Worm (Caenorhabditis elegans): ENCODE measurements around the gene Y37E11B.6.

Y37E11B.6 gene

DNA sequence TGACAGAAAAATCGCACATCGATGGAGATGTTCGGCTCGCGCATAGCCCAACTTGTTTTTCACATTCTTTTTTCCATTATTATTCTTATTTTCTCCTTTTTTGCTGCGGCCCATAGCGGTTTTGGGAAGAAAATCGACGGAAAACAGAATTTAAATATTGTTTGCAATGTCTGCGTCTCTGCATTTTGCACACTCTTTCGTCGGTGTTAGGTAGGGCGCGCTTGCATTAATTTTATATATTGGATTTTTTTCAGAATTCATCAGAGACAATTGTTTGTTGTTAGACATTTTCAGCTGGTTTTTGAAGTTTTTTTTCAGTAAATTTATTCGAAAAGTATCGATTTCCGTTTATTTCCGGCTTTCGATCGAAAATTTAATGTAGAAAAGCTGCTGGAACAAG lies at the start of gene Y37E11B.6:
Y37E11B.6 (minus strand) TSS at position 181 of the 400 bp plus-strand sequence.
- TF ChIP-seq ama-1 (optimal IDR thresholded peaks at IDR 0.05) (no peak), hmbx-1 (tag; optimal IDR thresholded peaks at IDR 0.05) (no peak), tra-4 (tag; optimal IDR thresholded peaks at IDR 0.05) (no peak), tbx-37 (GFP tag; conservative IDR thresholded peaks at IDR 0.05) (no peak), scrt-1 (GFP tag; IDR thresholded peaks at IDR 0.05) (no peak), ceh-36 (tag; optimal IDR thresholded peaks at IDR 0.05) (no peak), ceh-13 (GFP tag; optimal IDR thresholded peaks at IDR 0.05) (no peak), ets-7 (tag; optimal IDR thresholded peaks at IDR 0.05) (no peak), F13C5.2 (tag; optimal IDR thresholded peaks at IDR 0.05) (no peak), hmg-4 (GFP tag; optimal IDR thresholded peaks at IDR 0.05) (no peak), B0310.2 (tag; optimal IDR thresholded peaks at IDR 0.05) (no peak), tbx-11 (GFP tag; IDR thresholded peaks at IDR 0.05) (no peak), sea-1 (GFP tag; conservative IDR thresholded peaks at IDR 0.05) (no peak), aly-1 (tag; optimal IDR thresholded peaks at IDR 0.05) (no peak), flt-1 (GFP tag; IDR thresholded peaks at IDR 0.05) (no peak)

DNA sequence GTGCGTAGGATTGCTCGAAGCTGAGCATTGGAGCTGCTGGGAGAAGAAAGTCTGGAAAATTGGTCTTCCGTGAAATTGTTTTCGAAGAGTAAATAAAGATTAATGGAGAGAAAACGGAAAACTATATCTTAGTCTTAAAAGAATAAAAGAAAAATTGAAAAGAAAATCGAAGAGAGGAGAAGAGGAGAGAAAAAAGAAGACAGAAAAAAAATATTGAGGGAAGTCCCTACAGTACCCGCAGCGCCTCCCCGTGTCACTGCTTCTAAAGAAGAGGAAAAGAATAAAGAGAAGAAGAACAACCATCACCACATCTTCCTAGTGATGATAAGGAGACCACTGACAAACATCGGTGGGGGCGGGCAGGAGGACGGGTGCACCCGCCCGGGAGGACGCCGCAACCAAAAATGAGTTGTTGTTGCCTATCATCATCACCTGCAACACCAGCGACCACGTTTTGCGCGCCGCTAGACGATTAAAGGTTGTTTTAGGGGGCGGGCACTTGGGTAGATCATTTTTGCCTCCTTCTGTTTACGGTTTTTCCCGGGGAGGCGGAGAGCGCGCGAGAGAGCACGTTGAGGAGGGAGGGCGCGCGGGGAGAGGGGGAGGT lies 49.6 kb upstream of the Y37E11B.6 start, which contains the start of gene CC8.2:
CC8.2 (minus strand) TSS at position 51 of the 607 bp plus-strand sequence.
- no peak for TF ChIP-seq ets-7 (tag; optimal IDR thresholded peaks at IDR 0.05)

DNA sequence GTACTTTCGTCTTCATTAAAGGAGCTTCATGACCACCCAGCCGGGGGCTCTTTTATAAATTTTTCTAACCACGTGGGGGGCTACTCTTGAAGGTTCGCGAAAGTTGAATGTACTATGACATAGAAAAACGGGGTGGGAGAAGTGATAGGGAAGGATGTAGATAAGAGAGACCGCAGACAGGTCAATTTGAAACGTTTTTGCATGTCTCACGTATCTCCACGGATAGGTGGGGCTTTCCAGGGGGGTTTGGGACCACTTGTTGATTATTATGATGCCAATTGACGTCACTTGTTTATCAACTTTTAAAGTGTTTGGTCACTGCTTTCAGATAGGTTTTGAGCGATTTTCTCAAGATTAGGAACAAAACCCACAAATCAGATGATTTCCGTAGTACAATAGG lies 48.4 kb upstream of the Y37E11B.6 start:
- TF ChIP-seq hmg-4 (GFP tag; optimal IDR thresholded peaks at IDR 0.05): no peak
- no peak for TF ChIP-seq flt-1 (GFP tag; IDR thresholded peaks at IDR 0.05)
- TF ChIP-seq tra-4 (tag; optimal IDR thresholded peaks at IDR 0.05): no peak
- no peak for TF ChIP-seq pes-1 (GFP tag; IDR thresholded peaks at IDR 0.05)
- no peak for TF ChIP-seq ceh-13 (GFP tag; optimal IDR thresholded peaks at IDR 0.05)
- no peak for TF ChIP-seq ets-7 (tag; optimal IDR thresholded peaks at IDR 0.05)
- TF ChIP-seq F13C5.2 (tag; optimal IDR thresholded peaks at IDR 0.05): no peak
- TF ChIP-seq ama-1 (optimal IDR thresholded peaks at IDR 0.05): no peak
- no peak for TF ChIP-seq B0310.2 (tag; optimal IDR thresholded peaks at IDR 0.05)
- TF ChIP-seq scrt-1 (GFP tag; IDR thresholded peaks at IDR 0.05): no peak
- TF ChIP-seq tbx-37 (GFP tag; conservative IDR thresholded peaks at IDR 0.05): no peak
- no peak for TF ChIP-seq tbx-11 (GFP tag; IDR thresholded peaks at IDR 0.05)
- no peak for TF ChIP-seq hmbx-1 (tag; optimal IDR thresholded peaks at IDR 0.05)
- TF ChIP-seq ceh-36 (tag; optimal IDR thresholded peaks at IDR 0.05): no peak
- TF ChIP-seq hnd-1 (tag; optimal IDR thresholded peaks at IDR 0.05): no peak

DNA sequence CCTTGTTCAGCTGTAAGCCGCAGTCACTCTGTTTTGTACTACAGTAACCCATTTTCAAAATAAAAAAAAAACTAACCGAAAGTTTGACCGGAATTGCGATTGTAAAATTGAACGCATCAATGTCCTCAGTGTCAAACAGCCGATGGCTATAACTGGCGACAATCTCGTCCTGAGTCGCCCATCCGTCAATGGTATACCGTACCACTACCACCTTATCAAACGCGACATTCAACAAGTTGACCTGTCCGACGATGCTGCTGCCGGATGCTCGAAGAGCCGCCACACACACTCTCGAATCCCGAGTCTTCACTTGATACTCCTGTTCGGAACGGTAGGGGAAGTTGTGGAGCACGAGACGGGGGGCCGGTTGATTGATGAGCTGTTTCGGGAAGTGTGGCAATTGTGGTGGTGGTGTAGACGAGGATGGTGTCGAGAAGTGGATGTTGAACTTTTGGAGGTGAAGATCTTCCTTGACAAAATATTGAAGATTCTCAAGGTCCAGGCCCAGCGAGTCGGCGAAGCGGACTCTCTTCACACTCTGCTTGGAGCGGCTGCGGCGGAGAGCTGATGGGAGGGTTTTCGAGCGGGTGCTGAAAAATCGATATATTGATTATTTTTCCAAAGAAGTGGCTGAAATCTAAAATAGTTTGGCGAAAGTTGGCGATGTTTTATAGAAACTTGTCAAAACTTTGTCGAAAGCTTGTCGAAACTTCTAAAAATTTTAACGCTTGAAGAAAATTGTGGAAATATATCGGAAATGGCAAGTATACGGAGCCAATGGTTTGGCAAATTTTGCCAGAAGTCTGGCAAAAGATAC lies 47.4 kb upstream of the Y37E11B.6 start:
- TF ChIP-seq ceh-13 (GFP tag; optimal IDR thresholded peaks at IDR 0.05) (no peak), hnd-1 (tag; optimal IDR thresholded peaks at IDR 0.05) (no peak), aly-1 (tag; optimal IDR thresholded peaks at IDR 0.05) (no peak), hmg-4 (GFP tag; optimal IDR thresholded peaks at IDR 0.05) (no peak), tbx-37 (GFP tag; conservative IDR thresholded peaks at IDR 0.05) (no peak), ama-1 (optimal IDR thresholded peaks at IDR 0.05) (no peak), flt-1 (GFP tag; IDR thresholded peaks at IDR 0.05) (no peak), hmbx-1 (tag; optimal IDR thresholded peaks at IDR 0.05) (no peak), F13C5.2 (tag; optimal IDR thresholded peaks at IDR 0.05) (no peak), ets-7 (tag; optimal IDR thresholded peaks at IDR 0.05) (no peak)

DNA sequence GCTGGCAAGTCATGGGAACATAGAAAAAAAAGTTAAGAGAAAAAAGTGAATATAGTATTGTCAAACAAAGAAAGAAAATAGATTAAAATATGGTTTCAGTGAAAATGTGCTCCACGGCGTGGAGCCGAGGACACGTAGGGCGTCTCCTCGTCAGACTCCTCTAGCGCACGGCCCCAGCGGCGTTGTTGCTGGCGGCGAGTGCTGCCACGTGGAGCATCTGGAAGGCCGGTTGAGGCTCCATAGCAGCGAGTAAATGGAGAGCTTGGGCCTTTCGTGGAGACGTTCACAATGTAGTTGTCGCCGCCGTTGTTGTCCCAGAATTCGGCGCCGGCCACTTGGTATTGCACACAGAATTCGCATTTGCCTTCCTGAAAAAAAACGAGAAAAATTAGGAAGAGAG lies 46.4 kb upstream of the Y37E11B.6 start:
- TF ChIP-seq ama-1 (optimal IDR thresholded peaks at IDR 0.05) (no peak), hmbx-1 (tag; optimal IDR thresholded peaks at IDR 0.05) (no peak), hmg-4 (GFP tag; optimal IDR thresholded peaks at IDR 0.05) (no peak), tbx-37 (GFP tag; conservative IDR thresholded peaks at IDR 0.05) (no peak), F13C5.2 (tag; optimal IDR thresholded peaks at IDR 0.05) (no peak), aly-1 (tag; optimal IDR thresholded peaks at IDR 0.05) (no peak), flt-1 (GFP tag; IDR thresholded peaks at IDR 0.05) (no peak), scrt-1 (GFP tag; IDR thresholded peaks at IDR 0.05) (no peak), pes-1 (GFP tag; IDR thresholded peaks at IDR 0.05) (no peak), B0310.2 (tag; optimal IDR thresholded peaks at IDR 0.05) (no peak), ets-7 (tag; optimal IDR thresholded peaks at IDR 0.05) (no peak), ceh-13 (GFP tag; optimal IDR thresholded peaks at IDR 0.05) (no peak), tbx-11 (GFP tag; IDR thresholded peaks at IDR 0.05) (no peak), tra-4 (tag; optimal IDR thresholded peaks at IDR 0.05) (no peak), hnd-1 (tag; optimal IDR thresholded peaks at IDR 0.05) (no peak), ceh-36 (tag; optimal IDR thresholded peaks at IDR 0.05) (no peak), sea-1 (GFP tag; conservative IDR thresholded peaks at IDR 0.05) (no peak)

DNA sequence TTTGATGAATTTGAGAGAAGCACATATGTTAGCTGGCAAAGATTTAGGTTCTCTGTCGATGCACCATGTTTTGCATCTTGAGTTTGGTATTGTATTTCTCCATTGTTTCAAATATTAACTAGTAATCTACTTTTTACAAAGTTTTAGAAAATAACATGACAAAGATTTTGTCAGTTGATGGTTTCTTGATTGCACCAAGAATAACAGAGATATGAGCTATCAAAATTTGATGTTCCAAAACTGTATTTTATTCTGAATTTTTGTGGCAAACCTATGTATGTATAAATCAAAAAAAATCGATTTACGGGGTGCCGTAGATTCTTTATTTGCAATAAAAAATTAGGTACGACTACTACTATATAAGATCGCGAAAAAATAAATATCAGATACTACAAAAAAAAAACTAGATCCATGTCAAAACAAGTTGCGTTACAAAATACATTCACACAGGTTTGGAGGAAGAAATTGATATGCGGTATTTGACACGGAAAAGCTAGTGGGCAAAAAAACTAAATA lies 45.8 kb upstream of the Y37E11B.6 start:
- no peak for TF ChIP-seq tbx-37 (GFP tag; conservative IDR thresholded peaks at IDR 0.05)
- no peak for TF ChIP-seq tbx-11 (GFP tag; IDR thresholded peaks at IDR 0.05)
- TF ChIP-seq flt-1 (GFP tag; IDR thresholded peaks at IDR 0.05): no peak
- no peak for TF ChIP-seq hmbx-1 (tag; optimal IDR thresholded peaks at IDR 0.05)
- no peak for TF ChIP-seq sea-1 (GFP tag; conservative IDR thresholded peaks at IDR 0.05)
- no peak for TF ChIP-seq ceh-36 (tag; optimal IDR thresholded peaks at IDR 0.05)
- TF ChIP-seq aly-1 (tag; optimal IDR thresholded peaks at IDR 0.05): no peak
- TF ChIP-seq B0310.2 (tag; optimal IDR thresholded peaks at IDR 0.05): no peak
- no peak for TF ChIP-seq tra-4 (tag; optimal IDR thresholded peaks at IDR 0.05)
- TF ChIP-seq ceh-13 (GFP tag; optimal IDR thresholded peaks at IDR 0.05): no peak
- TF ChIP-seq pes-1 (GFP tag; IDR thresholded peaks at IDR 0.05): no peak
- no peak for TF ChIP-seq ets-7 (tag; optimal IDR thresholded peaks at IDR 0.05)
- TF ChIP-seq F13C5.2 (tag; optimal IDR thresholded peaks at IDR 0.05): no peak
- no peak for TF ChIP-seq hnd-1 (tag; optimal IDR thresholded peaks at IDR 0.05)
- no peak for TF ChIP-seq ama-1 (optimal IDR thresholded peaks at IDR 0.05)
- no peak for TF ChIP-seq hmg-4 (GFP tag; optimal IDR thresholded peaks at IDR 0.05)
- TF ChIP-seq scrt-1 (GFP tag; IDR thresholded peaks at IDR 0.05): no peak

DNA sequence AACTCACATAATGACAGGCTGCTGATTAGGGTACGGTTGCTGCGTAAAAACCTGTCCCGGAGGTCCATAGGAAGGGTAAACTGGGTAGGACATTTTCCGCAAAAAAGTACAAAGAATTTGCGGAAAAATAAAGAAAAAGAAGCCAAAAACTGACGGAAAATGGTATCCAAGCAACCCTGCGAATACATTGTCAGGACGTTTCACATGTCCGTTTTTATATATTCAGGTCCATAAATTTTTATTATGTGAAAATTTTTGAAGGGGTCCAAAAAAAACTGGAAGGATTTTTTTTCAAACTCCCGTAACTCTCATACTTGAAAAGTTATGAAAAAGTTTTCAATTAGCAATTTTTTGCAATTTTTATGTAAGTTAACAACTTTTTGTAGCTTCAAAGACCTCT lies 43.1 kb upstream of the Y37E11B.6 start, which contains the start of gene CC8.3:
CC8.3 (minus strand) TSS at position 101 of the 400 bp plus-strand sequence.
- no peak for TF ChIP-seq aly-1 (tag; optimal IDR thresholded peaks at IDR 0.05)
